Fruit fly (Drosophila melanogaster) whole organism, embryonic: ENCODE results near the gene Cpr64Ab.

Experiments used
- Atf6 ChIP-seq: fragments of 200-800 bp; sonication (Bioruptor generic); IDR thresholded peaks from 2 replicates; pipeline ENCODE4 v1.3.6; 2022; ENCODE audit warnings: missing biosample characterization, missing genetic modification characterization
- BEAF-32 ChIP-seq: fragments of 200-800 bp; sonication (Bioruptor generic); optimal IDR thresholded peaks from 3 replicates; lab custom pipeline; 2017; ENCODE audit warnings: missing biosample characterization, missing genetic modification characterization, mild to moderate bottlenecking, moderate library complexity, missing genetic modification reagents
- Bgb ChIP-seq: fragments of 200-800 bp; sonication (Bioruptor generic); IDR thresholded peaks from 2 replicates; pipeline ENCODE4 v1.3.6; 2022; ENCODE audit warnings: missing biosample characterization, missing genetic modification characterization; ENCODE audit not compliant: partially characterized antibody
- CG11696 ChIP-seq: fragments of 200-800 bp; sonication (Bioruptor generic); IDR thresholded peaks from 2 replicates; pipeline ENCODE4 v1.3.6; 2022; ENCODE audit warnings: missing biosample characterization, missing genetic modification characterization
- CG12942 ChIP-seq: fragments of 200-800 bp; sonication (Bioruptor generic); optimal IDR thresholded peaks from 3 replicates; lab custom pipeline; 2016; ENCODE audit warnings: missing biosample characterization, missing genetic modification characterization
- CG17361 ChIP-seq: fragments of 200-800 bp; sonication (Bioruptor generic); IDR thresholded peaks from 3 replicates; pipeline ENCODE4 v1.3.6; 2022; ENCODE audit warnings: missing biosample characterization, missing genetic modification characterization
- CG17829 ChIP-seq: fragments of 200-800 bp; optimal IDR thresholded peaks from 2 replicates; lab custom pipeline; 2019; ENCODE audit warnings: missing biosample characterization, mild to moderate bottlenecking, missing genetic modification characterization, moderate library complexity
- CG18011 ChIP-seq: fragments of 200-800 bp; sonication (Bioruptor generic); optimal IDR thresholded peaks from 2 replicates; lab custom pipeline; 2017; ENCODE audit warnings: missing biosample characterization, missing genetic modification characterization, mild to moderate bottlenecking, moderate library complexity, missing genotype
- CG18262 ChIP-seq: fragments of 200-800 bp; optimal IDR thresholded peaks from 3 replicates; lab custom pipeline; 2019; ENCODE audit warnings: missing biosample characterization, mild to moderate bottlenecking, missing genetic modification characterization, moderate library complexity
- CG2116 ChIP-seq: fragments of 200-800 bp; sonication (Bioruptor generic); optimal IDR thresholded peaks from 3 replicates; lab custom pipeline; 2018; ENCODE audit warnings: missing biosample characterization, mild to moderate bottlenecking, missing genetic modification characterization
- CG34422 ChIP-seq: fragments of 200-800 bp; sonication (Bioruptor generic); IDR thresholded peaks from 3 replicates; pipeline ENCODE4 v1.3.6; 2022; ENCODE audit warnings: missing biosample characterization, missing genetic modification characterization
- CG3847 ChIP-seq: fragments of 200-800 bp; sonication (Bioruptor generic); IDR thresholded peaks from 2 replicates; pipeline ENCODE4 v1.3.6; 2022; ENCODE audit warnings: missing biosample characterization, missing genetic modification characterization
- CG3995 ChIP-seq: fragments of 200-800 bp; sonication (Bioruptor generic); optimal IDR thresholded peaks from 3 replicates; lab custom pipeline; 2016; ENCODE audit warnings: missing biosample characterization, missing genetic modification characterization
- CG5245 ChIP-seq: fragments of 200-800 bp; sonication (Bioruptor generic); optimal IDR thresholded peaks from 3 replicates; lab custom pipeline; 2016; ENCODE audit warnings: missing biosample characterization, missing genetic modification characterization
- CG6854 ChIP-seq: fragments of 200-800 bp; sonication (Bioruptor generic); optimal IDR thresholded peaks from 3 replicates; lab custom pipeline; 2017; ENCODE audit warnings: missing biosample characterization, mild to moderate bottlenecking, missing genetic modification characterization
- CG7987 ChIP-seq: fragments of 200-800 bp; sonication (Bioruptor generic); optimal IDR thresholded peaks from 2 replicates; lab custom pipeline; 2018; ENCODE audit warnings: missing biosample characterization, mild to moderate bottlenecking, missing genetic modification characterization, moderate library complexity
- CG8359 ChIP-seq: fragments of 200-800 bp; sonication (Bioruptor generic); optimal IDR thresholded peaks from 2 replicates; lab custom pipeline; 2017; ENCODE audit warnings: missing biosample characterization, mild to moderate bottlenecking, missing genetic modification characterization, borderline replicate concordance
- CHES-1-like ChIP-seq: fragments of 200-800 bp; sonication (Bioruptor generic); optimal IDR thresholded peaks from 2 replicates; lab custom pipeline; 2016; ENCODE audit warnings: missing biosample characterization, missing genetic modification characterization
- CkIIα-i1 ChIP-seq: fragments of 200-800 bp; sonication (Bioruptor generic); IDR thresholded peaks from 2 replicates; pipeline ENCODE4 v1.3.6; 2022; ENCODE audit warnings: missing biosample characterization, missing genetic modification characterization
- D19A ChIP-seq: fragments of 200-800 bp; optimal IDR thresholded peaks from 3 replicates; lab custom pipeline; 2019; ENCODE audit warnings: missing biosample characterization, mild to moderate bottlenecking, missing genetic modification characterization, moderate library complexity
- Hey ChIP-seq: fragments of 200-800 bp; sonication (Bioruptor generic); optimal IDR thresholded peaks from 3 replicates; lab custom pipeline; 2018; ENCODE audit warnings: missing biosample characterization, mild to moderate bottlenecking, missing genetic modification characterization
- Hmx ChIP-seq: fragments of 200-800 bp; sonication (Bioruptor generic); optimal IDR thresholded peaks from 2 replicates; lab custom pipeline; 2016; ENCODE audit warnings: missing biosample characterization, missing genetic modification characterization
- Hsf ChIP-seq: fragments of 200-800 bp; sonication (Bioruptor generic); optimal IDR thresholded peaks from 3 replicates; lab custom pipeline; 2016; ENCODE audit warnings: missing biosample characterization, missing genetic modification characterization
- Max ChIP-seq: fragments of 200-800 bp; sonication (Bioruptor generic); optimal IDR thresholded peaks from 2 replicates; lab custom pipeline; 2016; ENCODE audit warnings: missing biosample characterization, mild to moderate bottlenecking, missing genetic modification characterization
- Med ChIP-seq: fragments of 200-800 bp; sonication (Bioruptor generic); peaks from one replicate; lab custom pipeline; 2016; ENCODE audit warnings: missing biosample characterization, missing genetic modification characterization, mild to moderate bottlenecking, inconsistent platforms, moderate library complexity
- Sox102F ChIP-seq: fragments of 200-800 bp; sonication (Bioruptor generic); optimal IDR thresholded peaks from 2 replicates; lab custom pipeline; 2018; ENCODE audit warnings: missing biosample characterization, mild to moderate bottlenecking, missing genetic modification characterization, moderate library complexity
- Ssrp ChIP-seq: fragments of 200-800 bp; sonication (Bioruptor generic); optimal IDR thresholded peaks from 2 replicates; lab custom pipeline; 2018; ENCODE audit warnings: missing biosample characterization, mild to moderate bottlenecking, missing genetic modification characterization, moderate library complexity
- YL-1 ChIP-seq: fragments of 200-800 bp; sonication (Bioruptor generic); optimal IDR thresholded peaks from 3 replicates; lab custom pipeline; 2017; ENCODE audit warnings: missing biosample characterization, mild to moderate bottlenecking, missing genetic modification characterization
- ab ChIP-seq: fragments of 200-800 bp; sonication (Bioruptor generic); optimal IDR thresholded peaks from 2 replicates; lab custom pipeline; 2016; ENCODE audit warnings: missing biosample characterization, missing genetic modification characterization
- bigmax ChIP-seq: fragments of 200-800 bp; sonication (Bioruptor generic); optimal IDR thresholded peaks from 2 replicates; lab custom pipeline; 2018; ENCODE audit warnings: missing biosample characterization, mild to moderate bottlenecking, missing genetic modification characterization
- cato ChIP-seq: fragments of 200-800 bp; sonication (Bioruptor generic); optimal IDR thresholded peaks from 2 replicates; lab custom pipeline; 2016; ENCODE audit warnings: missing biosample characterization, missing genetic modification characterization, borderline replicate concordance
- crc ChIP-seq: fragments of 200-800 bp; sonication (Bioruptor generic); optimal IDR thresholded peaks from 2 replicates; lab custom pipeline; 2016; ENCODE audit warnings: missing biosample characterization, missing genetic modification characterization
- danr ChIP-seq: fragments of 200-800 bp; sonication (Bioruptor generic); IDR thresholded peaks from 2 replicates; pipeline ENCODE4 v1.3.6; 2022; ENCODE audit warnings: missing biosample characterization, missing genetic modification characterization
- dimm ChIP-seq: fragments of 200-800 bp; sonication (Bioruptor generic); IDR thresholded peaks from 2 replicates; pipeline ENCODE4 v1.3.6; 2022; ENCODE audit warnings: missing biosample characterization, missing genetic modification characterization
- disco-r ChIP-seq: fragments of 200-800 bp; sonication (Bioruptor generic); optimal IDR thresholded peaks from 2 replicates; lab custom pipeline; 2016; ENCODE audit warnings: missing biosample characterization, missing genetic modification characterization
- dpn ChIP-seq, 2 experiments: fragments of 200-800 bp; sonication (Bioruptor generic); optimal IDR thresholded peaks; 3 replicates each; lab custom pipeline; 2016; ENCODE audit warnings: missing biosample characterization in 2 of 2, missing genetic modification characterization in 2 of 2
- eve ChIP-seq, 2 experiments: fragments of >200 bp; optimal IDR thresholded peaks; 2 replicates each; lab custom pipeline; 2017; ENCODE audit warnings: missing biosample characterization in 2 of 2, missing genetic modification characterization in 2 of 2
- exex ChIP-seq: fragments of 200-800 bp; sonication (Bioruptor generic); optimal IDR thresholded peaks from 4 replicates; lab custom pipeline; 2018; ENCODE audit warnings: missing biosample characterization, mild to moderate bottlenecking, missing genetic modification characterization, moderate library complexity
- gro ChIP-seq: fragments of 200-800 bp; sonication (Bioruptor generic); optimal IDR thresholded peaks from 2 replicates; lab custom pipeline; 2016; ENCODE audit warnings: missing biosample characterization, missing genetic modification characterization
- jigr1 ChIP-seq: fragments of 200-800 bp; sonication (Bioruptor generic); IDR thresholded peaks from 3 replicates; pipeline ENCODE4 v1.3.6; 2022; ENCODE audit warnings: missing biosample characterization, missing genetic modification characterization
- lola ChIP-seq, 3 experiments: fragments of >200 bp in 2 of 3; fragments of 200-800 bp in 1 of 3; sonication (Bioruptor generic) in 1 of 3; optimal IDR thresholded peaks; 2 replicates each; lab custom pipeline; 2017 to 2019; ENCODE audit warnings: missing biosample characterization in 3 of 3, missing genetic modification characterization in 3 of 3, mild to moderate bottlenecking in 1 of 3, moderate library complexity in 1 of 3
- mld ChIP-seq: fragments of 200-800 bp; sonication (Bioruptor generic); IDR thresholded peaks from 3 replicates; pipeline ENCODE4 v1.3.6; 2022; ENCODE audit warnings: missing biosample characterization, missing genetic modification characterization; ENCODE audit not compliant: partially characterized antibody
- odd ChIP-seq: fragments of 200-800 bp; sonication (Bioruptor generic); optimal IDR thresholded peaks from 2 replicates; lab custom pipeline; 2017; ENCODE audit warnings: missing biosample characterization, mild to moderate bottlenecking, missing genetic modification characterization
- pum ChIP-seq: fragments of 200-800 bp; sonication (Bioruptor generic); optimal IDR thresholded peaks from 2 replicates; lab custom pipeline; 2016; ENCODE audit warnings: missing biosample characterization, missing genetic modification characterization
- shn ChIP-seq: fragments of 200-800 bp; sonication (Bioruptor generic); optimal IDR thresholded peaks from 3 replicates; lab custom pipeline; 2016; ENCODE audit warnings: missing biosample characterization, missing genetic modification characterization
- sr ChIP-seq: fragments of 200-800 bp; sonication (Bioruptor generic); IDR thresholded peaks from 3 replicates; pipeline ENCODE4 v1.3.6; 2022; ENCODE audit warnings: missing biosample characterization, missing genetic modification characterization
- sug ChIP-seq: fragments of 200-800 bp; optimal IDR thresholded peaks from 2 replicates; lab custom pipeline; 2019; ENCODE audit warnings: missing biosample characterization, mild to moderate bottlenecking, missing genetic modification characterization, moderate library complexity
- tx ChIP-seq: fragments of 200-800 bp; sonication (Bioruptor generic); optimal IDR thresholded peaks from 2 replicates; lab custom pipeline; 2016; ENCODE audit warnings: missing biosample characterization, missing genetic modification characterization

Cpr64Ab gene

dm6 chr3L:4239442-4240322 is 28.3 kb upstream of the Cpr64Ab start, which contains the start of gene Sqor (continued):
- TF ChIP-seq CHES-1-like (GFP tag; lab: Kevin White, UChicago) (peak; percentile 85), crc (GFP tag; lab: Kevin White, UChicago) (peak; percentile 86), D19A (tag; lab: Kevin White, UChicago) (peak; percentile 64), Max (GFP tag; lab: Kevin White, UChicago) (peak; percentile 61), Hmx (GFP tag; lab: Kevin White, UChicago) (peak; percentile 77), cato (GFP tag; lab: Kevin White, UChicago) (peak; percentile 75), CG3995 (peak; percentile 63), ab (GFP tag; lab: Kevin White, UChicago) (peak; percentile 50), pum (peak; percentile 84), Med (GFP tag; lab: Kevin White, UChicago) (peak; percentile 98), jigr1 (peak; percentile 71; the same call in 2 of the 3 replicates), CG18262 (tag; lab: Kevin White, UChicago) (peak; percentile 80), CG8359 (GFP tag; lab: Kevin White, UChicago) (peak; percentile 17), CG3847 (GFP tag; lab: Robert Waterston, UW) (peak; percentile 82), shn (GFP tag; lab: Kevin White, UChicago) (peak; percentile 91), CG17829 (peak; percentile 78), tx (GFP tag; lab: Kevin White, UChicago) (peak; percentile 67), Ssrp (tag; lab: Kevin White, UChicago) (peak; percentile 79), Bgb (GFP tag; lab: Robert Waterston, UW) (peak; percentile 36; the same call in 1 of the 2 replicates), bigmax (GFP tag; lab: Kevin White, UChicago) (no peak), CG6854 (GFP tag; lab: Kevin White, UChicago) (peak; percentile 83), CG12942 (peak; percentile 49), CG34422 (GFP tag; lab: Robert Waterston, UW) (peak; percentile 76; the same call in 2 of the 3 replicates), CG2116 (GFP tag; lab: Kevin White, UChicago) (peak; percentile 54), CG11696 (GFP tag; lab: Robert Waterston, UW) (peak; percentile 58; the same call in 1 of the 2 replicates), exex (tag; lab: Kevin White, UChicago) (peak; percentile 44), lola (GFP tag; optimal IDR thresholded peaks at IDR 0.05; lab: Kevin White, UChicago) (peak in 1 of 3 experiments; percentile 64), Hey (tag; lab: Kevin White, UChicago) (peak; percentile 77), gro (GFP tag; lab: Kevin White, UChicago) (peak; percentile 91), CG7987 (GFP tag; lab: Kevin White, UChicago) (peak; percentile 76), sug (tag; lab: Kevin White, UChicago) (peak; percentile 88), disco-r (GFP tag; lab: Kevin White, UChicago) (peak; percentile 85), eve (GFP tag; optimal IDR thresholded peaks at IDR 0.05; lab: Kevin White, UChicago) (no peak), odd (GFP tag; lab: Kevin White, UChicago) (no peak), CG5245 (GFP tag; lab: Kevin White, UChicago) (peak; percentile 57), CkIIα-i1 (GFP tag; lab: Robert Waterston, UW) (no peak; the same call in 1 of the 2 replicates), danr (GFP tag; lab: Robert Waterston, UW) (peak; percentile 72), dpn (GFP tag; optimal IDR thresholded peaks at IDR 0.05; lab: Kevin White, UChicago) (peak; percentile 78 to 90), Sox102F (GFP tag; lab: Kevin White, UChicago) (peak; percentile 89), sr (GFP tag; lab: Robert Waterston, UW) (peak; percentile 61; the same call in 2 of the 3 replicates), Atf6 (GFP tag; lab: Robert Waterston, UW) (peak; percentile 82), CG17361 (GFP tag; lab: Robert Waterston, UW) (peak; percentile 95), YL-1 (peak; percentile 71), dimm (peak; percentile 62; the same call in 1 of the 2 replicates), BEAF-32 (GFP tag; lab: Kevin White, UChicago) (no peak), CG18011 (GFP tag; lab: Kevin White, UChicago) (peak; percentile 80), mld (GFP tag; lab: Robert Waterston, UW) (no peak), Hsf (GFP tag; lab: Kevin White, UChicago) (peak; percentile 89)
